Worm (Caenorhabditis elegans) whole organism, mixed stage, embryonic: ENCODE results near the gene pfk-1.2.

ENCODE experiments used
- elt-3 ChIP-seq: fragments of 150-350 bp; optimal IDR thresholded peaks from 2 replicates; lab custom pipeline; 2014; ENCODE audit warnings: missing biosample characterization, missing genetic modification characterization
- ham-2 ChIP-seq: fragments of 200-800 bp; sonication (Bioruptor generic); optimal IDR thresholded peaks from 2 replicates; lab custom pipeline; 2018; ENCODE audit warnings: mild to moderate bottlenecking, missing genetic modification characterization, missing compliant biosample characterization
- mab-5 ChIP-seq: fragments of 150-350 bp; optimal IDR thresholded peaks from 2 replicates; lab custom pipeline; 2014; ENCODE audit warnings: missing biosample characterization, missing genetic modification characterization
- nhr-12 ChIP-seq: fragments of 150-350 bp; optimal IDR thresholded peaks from 2 replicates; lab custom pipeline; 2014; ENCODE audit warnings: missing biosample characterization, missing genetic modification characterization
- nhr-237 ChIP-seq: fragments of 150-350 bp; optimal IDR thresholded peaks from 2 replicates; lab custom pipeline; 2014; ENCODE audit warnings: missing biosample characterization, missing genetic modification characterization
- pha-4 ChIP-seq: fragments of 150-350 bp; optimal IDR thresholded peaks from 2 replicates; lab custom pipeline; 2018; ENCODE audit warnings: missing biosample characterization, missing genetic modification reagents, missing genetic modification characterization
- snpc-4 ChIP-seq: fragments of 150-350 bp; optimal IDR thresholded peaks from 2 replicates; lab custom pipeline; 2014; ENCODE audit warnings: missing biosample characterization, missing genetic modification characterization
- ztf-11 ChIP-seq: fragments of 150-350 bp; optimal IDR thresholded peaks from 2 replicates; lab custom pipeline; 2014; ENCODE audit warnings: missing biosample characterization, missing genetic modification characterization

ce11 chrV:9546860-9547269, 15.3 kb downstream of the pfk-1.2 start, which contains the start of gene his-37:
- TF ChIP-seq pha-4 (tag; lab: Kevin White, UChicago) (peak; percentile 95), mab-5 (tag; lab: Kevin White, UChicago) (peak; percentile 36), nhr-237 (tag; lab: Kevin White, UChicago) (peak; percentile 96), ham-2 (GFP tag; lab: Kevin White, UChicago) (peak; percentile 29), nhr-12 (tag; lab: Kevin White, UChicago) (no peak), ztf-11 (tag; lab: Kevin White, UChicago) (peak; percentile 78), elt-3 (peak; percentile 54), snpc-4 (tag; lab: Kevin White, UChicago) (no peak)
